Worm (Caenorhabditis elegans) whole organism, L3 larva: Measurements from ENCODE around the gene fbxa-194.

Experiments
- R02D3.7 ChIP-seq: fragments of 150-350 bp; optimal IDR thresholded peaks from 2 replicates; lab custom pipeline; 2014; ENCODE audit warnings: missing biosample characterization, missing genetic modification characterization
- aly-2 ChIP-seq: fragments of 150-350 bp; optimal IDR thresholded peaks from 2 replicates; lab custom pipeline; 2014; ENCODE audit warnings: missing biosample characterization, missing genetic modification characterization
- ama-1 ChIP-seq: fragments of 150-350 bp; optimal IDR thresholded peaks from 2 replicates; lab custom pipeline; 2018
- ceh-82 ChIP-seq: fragments of 150-350 bp; optimal IDR thresholded peaks from 2 replicates; lab custom pipeline; 2014; ENCODE audit warnings: missing biosample characterization, missing genetic modification characterization
- daf-12 ChIP-seq: fragments of 150-350 bp; optimal IDR thresholded peaks from 2 replicates; lab custom pipeline; 2014; ENCODE audit warnings: missing biosample characterization, missing genetic modification reagents, missing genetic modification characterization
- egl-5 ChIP-seq: fragments of 150-350 bp; optimal IDR thresholded peaks from 2 replicates; lab custom pipeline; 2017; ENCODE audit warnings: missing biosample characterization, missing genetic modification reagents, missing genetic modification characterization, inconsistent platforms
- elt-1 ChIP-seq: fragments of 150-350 bp; optimal IDR thresholded peaks from 2 replicates; lab custom pipeline; 2014; ENCODE audit warnings: missing biosample characterization, missing genetic modification characterization
- elt-2 ChIP-seq: sonication (generic microtip); optimal IDR thresholded peaks from 2 replicates; lab custom pipeline; 2016; ENCODE audit warnings: missing genetic modification reagents, mild to moderate bottlenecking, missing genetic modification characterization, missing compliant biosample characterization
- elt-3 ChIP-seq, 3 experiments: fragments of 150-350 bp in 1 of 3; sonication (generic microtip) in 2 of 3; optimal IDR thresholded peaks; 2 replicates in 2 of 3; 4 replicates in 1 of 3; lab custom pipeline; 2014 to 2017; ENCODE audit warnings: missing biosample characterization in 3 of 3, missing genetic modification characterization in 3 of 3
- eor-1 ChIP-seq, 2 experiments: fragments of 150-350 bp; optimal IDR thresholded peaks; 2 replicates each; lab custom pipeline; 2014 to 2018; ENCODE audit warnings: missing biosample characterization in 2 of 2, missing genetic modification characterization in 2 of 2
- fkh-10 ChIP-seq: sonication (generic microtip); optimal IDR thresholded peaks from 2 replicates; lab custom pipeline; 2017; ENCODE audit warnings: missing biosample characterization, missing genetic modification reagents, missing genetic modification characterization
- fkh-2 ChIP-seq: fragments of 150-350 bp; optimal IDR thresholded peaks from 2 replicates; lab custom pipeline; 2014; ENCODE audit warnings: missing biosample characterization, missing genetic modification reagents, missing genetic modification characterization
- fos-1 ChIP-seq: fragments of 150-350 bp; optimal IDR thresholded peaks from 2 replicates; lab custom pipeline; 2014; ENCODE audit warnings: missing biosample characterization, missing genetic modification characterization
- hmg-11 ChIP-seq: sonication (generic microtip); optimal IDR thresholded peaks from 2 replicates; lab custom pipeline; 2016; ENCODE audit warnings: missing genetic modification characterization, missing compliant biosample characterization
- jun-1 ChIP-seq: fragments of 150-350 bp; optimal IDR thresholded peaks from 2 replicates; lab custom pipeline; 2014; ENCODE audit warnings: missing biosample characterization, missing genetic modification reagents, missing genetic modification characterization
- lsy-12 ChIP-seq: sonication (generic microtip); optimal IDR thresholded peaks from 2 replicates; lab custom pipeline; 2016; ENCODE audit warnings: mild to moderate bottlenecking, missing genetic modification characterization, missing compliant biosample characterization
- mdl-1 ChIP-seq: fragments of 150-350 bp; optimal IDR thresholded peaks from 2 replicates; lab custom pipeline; 2014; ENCODE audit warnings: missing biosample characterization, missing genetic modification characterization
- mml-1 ChIP-seq: fragments of 150-350 bp; sonication (generic microtip); optimal IDR thresholded peaks from 3 replicates; lab custom pipeline; 2014; ENCODE audit warnings: missing biosample characterization, missing genetic modification characterization
- nfya-1 ChIP-seq: sonication (generic microtip); optimal IDR thresholded peaks from 2 replicates; lab custom pipeline; 2017; ENCODE audit warnings: missing genetic modification characterization, mild to moderate bottlenecking, missing compliant biosample characterization, antibody characterized with exemption, moderate library complexity; ENCODE audit not compliant: insufficient read depth
- nhr-23 ChIP-seq: fragments of 150-350 bp; optimal IDR thresholded peaks from 2 replicates; lab custom pipeline; 2014; ENCODE audit warnings: missing biosample characterization, missing genetic modification reagents, missing genetic modification characterization
- nhr-237 ChIP-seq: fragments of 150-350 bp; optimal IDR thresholded peaks from 2 replicates; lab custom pipeline; 2014; ENCODE audit warnings: missing biosample characterization, missing genetic modification characterization
- nhr-25 ChIP-seq: sonication (generic microtip); optimal IDR thresholded peaks from 2 replicates; lab custom pipeline; 2017; ENCODE audit warnings: missing biosample characterization, missing genetic modification characterization
- nhr-28 ChIP-seq: fragments of 150-350 bp; optimal IDR thresholded peaks from 2 replicates; lab custom pipeline; 2014; ENCODE audit warnings: missing biosample characterization, missing genetic modification characterization
- nhr-76 ChIP-seq: fragments of 150-350 bp; sonication (generic microtip); optimal IDR thresholded peaks from 5 replicates; lab custom pipeline; 2014; ENCODE audit warnings: missing biosample characterization, missing genetic modification characterization
- nhr-77 ChIP-seq: fragments of 150-350 bp; optimal IDR thresholded peaks from 2 replicates; lab custom pipeline; 2014; ENCODE audit warnings: missing biosample characterization, missing genetic modification characterization
- pha-4 ChIP-seq: fragments of 150-350 bp; optimal IDR thresholded peaks from 2 replicates; lab custom pipeline; 2014; ENCODE audit warnings: missing biosample characterization, missing genetic modification reagents, missing genetic modification characterization
- pqm-1 ChIP-seq: fragments of 150-350 bp; optimal IDR thresholded peaks from 2 replicates; lab custom pipeline; 2017; ENCODE audit warnings: missing biosample characterization, missing genetic modification characterization, inconsistent platforms
- skn-1 ChIP-seq: fragments of 150-350 bp; optimal IDR thresholded peaks from 2 replicates; lab custom pipeline; 2014; ENCODE audit warnings: missing biosample characterization, missing genetic modification characterization
- snpc-4 ChIP-seq: fragments of 150-350 bp; optimal IDR thresholded peaks from 2 replicates; lab custom pipeline; 2014; ENCODE audit warnings: missing biosample characterization, missing genetic modification characterization
- tbx-2 ChIP-seq: sonication (generic microtip); optimal IDR thresholded peaks from 2 replicates; lab custom pipeline; 2016; ENCODE audit warnings: mild to moderate bottlenecking, missing genetic modification characterization, missing compliant biosample characterization
- unc-39 ChIP-seq: sonication (generic microtip); optimal IDR thresholded peaks from 4 replicates; lab custom pipeline; 2017; ENCODE audit warnings: missing biosample characterization, missing genetic modification characterization
- unc-62 ChIP-seq: fragments of 150-350 bp; sonication (generic microtip); optimal IDR thresholded peaks from 4 replicates; lab custom pipeline; 2014; ENCODE audit warnings: missing biosample characterization, missing genetic modification reagents, missing genetic modification characterization
- zag-1 ChIP-seq: fragments of 150-350 bp; optimal IDR thresholded peaks from 2 replicates; lab custom pipeline; 2014; ENCODE audit warnings: missing biosample characterization, missing genetic modification characterization
- ztf-11 ChIP-seq: fragments of 150-350 bp; optimal IDR thresholded peaks from 2 replicates; lab custom pipeline; 2014; ENCODE audit warnings: missing biosample characterization, missing genetic modification characterization

The fbxa-194 gene

ce11 chrV:19737458-19737857 lies 41.0 kb downstream of the fbxa-194 start, which contains the start of gene W04E12.7:
TSS of gene W04E12.7 (minus strand) at chrV:19737558.
- TF ChIP-seq hmg-11 (tag; lab: Kevin White, UChicago) (no peak), ama-1 (lab: Kevin White, UChicago) (no peak), ztf-11 (tag; lab: Kevin White, UChicago) (no peak), tbx-2 (tag; lab: Kevin White, UChicago) (no peak)

- TF ChIP-seq nhr-28 (tag; lab: Kevin White, UChicago) (no peak), unc-62 (GFP tag; lab: Kevin White, UChicago) (no peak), nhr-76 (tag; lab: Kevin White, UChicago) (no peak), lsy-12 (tag; lab: Kevin White, UChicago) (no peak), ama-1 (lab: Kevin White, UChicago) (no peak), nhr-237 (tag; lab: Kevin White, UChicago) (no peak), aly-2 (tag; lab: Kevin White, UChicago) (no peak), pha-4 (tag; lab: Kevin White, UChicago) (no peak), ceh-82 (tag; lab: Kevin White, UChicago) (no peak), egl-5 (tag; lab: Kevin White, UChicago) (no peak), nhr-25 (tag; lab: Kevin White, UChicago) (no peak)
These were observed 44.8 kb downstream of the fbxa-194 start for ce11 chrV:19733728-19734127.

- TF ChIP-seq mml-1 = no peak
- no peak for TF ChIP-seq R02D3.7 (tag; lab: Kevin White, UChicago)
- no peak for TF ChIP-seq elt-3 (tag; optimal IDR thresholded peaks at IDR 0.05; lab: Kevin White, UChicago)
- no peak for TF ChIP-seq elt-2 (tag; lab: Kevin White, UChicago)
- TF ChIP-seq elt-1 = no peak
- no peak for TF ChIP-seq ceh-82 (tag; lab: Kevin White, UChicago)
- no peak for TF ChIP-seq daf-12
- TF ChIP-seq nhr-25 (tag; lab: Kevin White, UChicago) = no peak
- TF ChIP-seq unc-39 = no peak
- TF ChIP-seq zag-1 (tag; lab: Kevin White, UChicago) = no peak
- no peak for TF ChIP-seq eor-1 (tag; optimal IDR thresholded peaks at IDR 0.05; lab: Kevin White, UChicago)
- TF ChIP-seq mdl-1 (tag; lab: Kevin White, UChicago) = no peak
These were observed 48.2 kb downstream of the fbxa-194 start, which contains the start of gene Y116F11A.1 for ce11 chrV:19730280-19730679. TSS of gene Y116F11A.1 (plus strand) at chrV:19730580.

ce11 chrV:19728731-19729130 lies 49.8 kb downstream of the fbxa-194 start, which contains the start of gene Y116F11A.3:
TSS of gene Y116F11A.3 (plus strand) at chrV:19729031.
- no peak for TF ChIP-seq jun-1 (tag; lab: Kevin White, UChicago)
- no peak for TF ChIP-seq pha-4 (tag; lab: Kevin White, UChicago)
- no peak for TF ChIP-seq nfya-1 (tag; lab: Kevin White, UChicago)
- no peak for TF ChIP-seq fkh-10 (GFP tag; lab: Kevin White, UChicago)
- TF ChIP-seq nhr-23 = no peak
- TF ChIP-seq mml-1 = no peak
- no peak for TF ChIP-seq snpc-4 (tag; lab: Kevin White, UChicago)
- TF ChIP-seq mdl-1 (tag; lab: Kevin White, UChicago) = no peak
- no peak for TF ChIP-seq aly-2 (tag; lab: Kevin White, UChicago)
- TF ChIP-seq elt-3 (tag; optimal IDR thresholded peaks at IDR 0.05; lab: Kevin White, UChicago) = no peak
- no peak for TF ChIP-seq nhr-77 (tag; lab: Kevin White, UChicago)
- TF ChIP-seq skn-1 (tag; lab: Kevin White, UChicago) = no peak
- no peak for TF ChIP-seq fkh-2 (tag; lab: Kevin White, UChicago)
- no peak for TF ChIP-seq elt-1
- no peak for TF ChIP-seq daf-12
- no peak for TF ChIP-seq unc-62 (GFP tag; lab: Kevin White, UChicago)
- no peak for TF ChIP-seq nhr-237 (tag; lab: Kevin White, UChicago)
- TF ChIP-seq unc-39 = no peak
- TF ChIP-seq, all 47 proteins: peak for 0

ce11 chrV:19727990-19728389 lies 50.5 kb downstream of the fbxa-194 start:
- TF ChIP-seq zag-1 (tag; lab: Kevin White, UChicago) = no peak
- no peak for TF ChIP-seq pqm-1 (tag; lab: Kevin White, UChicago)
- no peak for TF ChIP-seq fkh-10 (GFP tag; lab: Kevin White, UChicago)
- no peak for TF ChIP-seq nhr-25 (tag; lab: Kevin White, UChicago)
- no peak for TF ChIP-seq aly-2 (tag; lab: Kevin White, UChicago)
- no peak for TF ChIP-seq fos-1 (tag; lab: Kevin White, UChicago)
- TF ChIP-seq, all 47 proteins: peak for 0
